Worm (Caenorhabditis elegans): Measurements from ENCODE around the gene ears-2.

Gene ears-2

ce11 chrIV:390279-390678, at the start of gene ears-2, which contains the start of gene uncp-18:
Gene ears-2 (minus strand): TSS chrIV:390468.
Gene uncp-18 (plus strand): TSS chrIV:390560.
- peak; percentile 39 for TF ChIP-seq nhr-77 (tag; optimal IDR thresholded peaks at IDR 0.05)
- TF ChIP-seq snpc-4 (tag; optimal IDR thresholded peaks at IDR 0.05) = peak; percentile 62
- no peak for TF ChIP-seq unc-62 (GFP tag; optimal IDR thresholded peaks at IDR 0.05)
- TF ChIP-seq blmp-1 (tag; optimal IDR thresholded peaks at IDR 0.05; ENCODE audit: insufficient read depth) = peak; percentile 39
- TF ChIP-seq nhr-25 (tag; optimal IDR thresholded peaks at IDR 0.05) = peak; percentile 88
- no peak for TF ChIP-seq elt-1 (tag; optimal IDR thresholded peaks at IDR 0.05)
- TF ChIP-seq sma-9 (GFP tag; optimal IDR thresholded peaks at IDR 0.05) = peak; percentile 93
- no peak for TF ChIP-seq sma-9 (tag; optimal IDR thresholded peaks at IDR 0.05)
- TF ChIP-seq Y55F3AM.14 (GFP tag; optimal IDR thresholded peaks at IDR 0.05) = peak; percentile 74
- TF ChIP-seq ztf-4 (tag; optimal IDR thresholded peaks at IDR 0.05) = peak; percentile 85
- TF ChIP-seq skn-1 (tag; optimal IDR thresholded peaks at IDR 0.05) = peak; percentile 77
- peak; percentile 62 for TF ChIP-seq egl-27 (tag; optimal IDR thresholded peaks at IDR 0.05)
- peak; percentile 23 for TF ChIP-seq ztf-11 (tag; optimal IDR thresholded peaks at IDR 0.05)
- no peak for TF ChIP-seq ztf-1 (GFP tag; conservative IDR thresholded peaks at IDR 0.05)
- peak; percentile 97 for TF ChIP-seq lin-11 (tag; optimal IDR thresholded peaks at IDR 0.05)
- TF ChIP-seq sem-4 (tag; optimal IDR thresholded peaks at IDR 0.05) = peak; percentile 88
- TF ChIP-seq aly-2 (tag; optimal IDR thresholded peaks at IDR 0.05) = no peak
- peak; percentile 91 for TF ChIP-seq mab-5 (tag; optimal IDR thresholded peaks at IDR 0.05)
- TF ChIP-seq nhr-129 (tag; optimal IDR thresholded peaks at IDR 0.05) = peak; percentile 81
- no peak for TF ChIP-seq peb-1 (tag; optimal IDR thresholded peaks at IDR 0.05)
- no peak for TF ChIP-seq nhr-237 (tag; optimal IDR thresholded peaks at IDR 0.05)
- peak; percentile 36 for TF ChIP-seq nhr-11 (tag; optimal IDR thresholded peaks at IDR 0.05)
- peak; percentile 49 for TF ChIP-seq ZK546.5 (tag; optimal IDR thresholded peaks at IDR 0.05)
- peak; percentile 76 for TF ChIP-seq ceh-82 (tag; optimal IDR thresholded peaks at IDR 0.05)
- TF ChIP-seq unc-39 (tag; optimal IDR thresholded peaks at IDR 0.05) = no peak
- TF ChIP-seq crh-2 (tag; optimal IDR thresholded peaks at IDR 0.05) = peak; percentile 85
- TF ChIP-seq sma-3 (GFP tag; optimal IDR thresholded peaks at IDR 0.05) = peak; percentile 97
- peak; percentile 25 for TF ChIP-seq ceh-16 (tag; optimal IDR thresholded peaks at IDR 0.05)
- TF ChIP-seq fos-1 (tag; optimal IDR thresholded peaks at IDR 0.05) = peak; percentile 53
- TF ChIP-seq nhr-12 (tag; optimal IDR thresholded peaks at IDR 0.05) = no peak
- TF ChIP-seq C34F6.9 (tag; optimal IDR thresholded peaks at IDR 0.05) = peak; percentile 75
- no peak for TF ChIP-seq ama-1 (optimal IDR thresholded peaks at IDR 0.05)
- peak; percentile 94 for TF ChIP-seq unc-55 (GFP tag; optimal IDR thresholded peaks at IDR 0.05)
- peak; percentile 12 to 56 for TF ChIP-seq mdl-1 (tag; optimal IDR thresholded peaks at IDR 0.05)
- TF ChIP-seq nhr-6 (tag; optimal IDR thresholded peaks at IDR 0.05) = peak; percentile 86
- no peak for TF ChIP-seq lin-39 (tag; optimal IDR thresholded peaks at IDR 0.05)
- peak; percentile 94 for TF ChIP-seq lin-13 (GFP tag; optimal IDR thresholded peaks at IDR 0.05)
- TF ChIP-seq nhr-23 (tag; optimal IDR thresholded peaks at IDR 0.05) = no peak
- no peak for TF ChIP-seq mbf-1 (tag; optimal IDR thresholded peaks at IDR 0.05)
- peak; percentile 85 for TF ChIP-seq gmeb-1 (tag; optimal IDR thresholded peaks at IDR 0.05)
- no peak for TF ChIP-seq elt-3 (tag; optimal IDR thresholded peaks at IDR 0.05)
- no peak for TF ChIP-seq dmd-4 (tag; optimal IDR thresholded peaks at IDR 0.05)
- peak; percentile 95 for TF ChIP-seq F13H6.1 (tag; optimal IDR thresholded peaks at IDR 0.05)
- peak; percentile 80 for TF ChIP-seq nhr-21 (tag; optimal IDR thresholded peaks at IDR 0.05)
- TF ChIP-seq nhr-10 (tag; optimal IDR thresholded peaks at IDR 0.05) = peak; percentile 53
- peak; percentile 36 for TF ChIP-seq R02D3.7 (tag; optimal IDR thresholded peaks at IDR 0.05)
- no peak for TF ChIP-seq alr-1 (tag; optimal IDR thresholded peaks at IDR 0.05)
- TF ChIP-seq lsy-2 (tag; optimal IDR thresholded peaks at IDR 0.05) = peak; percentile 80 to 95
- TF ChIP-seq zag-1 (tag; optimal IDR thresholded peaks at IDR 0.05) = peak; percentile 40

All from whole organism, L2 larva.